Worm (Caenorhabditis elegans) whole organism, late embryonic: ENCODE measurements around the gene Y32G9A.2.

Source experiments
- Y22D7AL.16 ChIP-seq: sonication (generic microtip); optimal IDR thresholded peaks from 2 replicates; lab custom pipeline; 2016; ENCODE audit warnings: missing genetic modification characterization, missing compliant biosample characterization
- ceh-19 ChIP-seq: fragments of 200-800 bp; sonication (Bioruptor generic); optimal IDR thresholded peaks from 2 replicates; lab custom pipeline; 2018; ENCODE audit warnings: mild to moderate bottlenecking, missing genetic modification characterization, missing compliant biosample characterization
- ceh-2 ChIP-seq: sonication (generic microtip); optimal IDR thresholded peaks from 2 replicates; lab custom pipeline; 2016; ENCODE audit warnings: missing genotype, missing genetic modification characterization, missing compliant biosample characterization
- ceh-24 ChIP-seq: sonication (generic microtip); optimal IDR thresholded peaks from 2 replicates; lab custom pipeline; 2016; ENCODE audit warnings: mild to moderate bottlenecking, missing genetic modification characterization, missing compliant biosample characterization
- ceh-34 ChIP-seq: sonication (generic microtip); optimal IDR thresholded peaks from 2 replicates; lab custom pipeline; 2016; ENCODE audit warnings: mild to moderate bottlenecking, missing genetic modification characterization, missing compliant biosample characterization
- dmd-4 ChIP-seq: sonication (generic microtip); optimal IDR thresholded peaks from 2 replicates; lab custom pipeline; 2016; ENCODE audit warnings: borderline replicate concordance, missing genetic modification characterization, missing compliant biosample characterization
- elt-2 ChIP-seq: sonication (generic microtip); optimal IDR thresholded peaks from 2 replicates; lab custom pipeline; 2016; ENCODE audit warnings: missing genetic modification reagents, missing genetic modification characterization, missing compliant biosample characterization
- fax-1 ChIP-seq: sonication (generic microtip); optimal IDR thresholded peaks from 2 replicates; lab custom pipeline; 2016; ENCODE audit warnings: missing genotype, missing genetic modification characterization, missing compliant biosample characterization
- gmeb-2 ChIP-seq: sonication (generic microtip); optimal IDR thresholded peaks from 2 replicates; lab custom pipeline; 2016; ENCODE audit warnings: missing genetic modification characterization, inconsistent platforms, missing compliant biosample characterization
- hlh-13 ChIP-seq: fragments of 200-800 bp; sonication (Bioruptor generic); optimal IDR thresholded peaks from 2 replicates; lab custom pipeline; 2018; ENCODE audit warnings: mild to moderate bottlenecking, missing genetic modification characterization, missing compliant biosample characterization
- hlh-6 ChIP-seq: sonication (generic microtip); optimal IDR thresholded peaks from 2 replicates; lab custom pipeline; 2016; ENCODE audit warnings: missing genotype, missing genetic modification characterization, missing compliant biosample characterization
- hlh-8 ChIP-seq: sonication (generic microtip); optimal IDR thresholded peaks from 2 replicates; lab custom pipeline; 2016; ENCODE audit warnings: missing genotype, missing genetic modification characterization, missing compliant biosample characterization
- lim-6 ChIP-seq: sonication (generic microtip); optimal IDR thresholded peaks from 2 replicates; lab custom pipeline; 2016; ENCODE audit warnings: missing genetic modification characterization, missing compliant biosample characterization
- madf-2 ChIP-seq: sonication (generic microtip); optimal IDR thresholded peaks from 2 replicates; lab custom pipeline; 2017; ENCODE audit warnings: missing genetic modification characterization, missing compliant biosample characterization
- pag-3 ChIP-seq: sonication (generic microtip); optimal IDR thresholded peaks from 2 replicates; lab custom pipeline; 2016; ENCODE audit warnings: missing compliant biosample characterization, missing genetic modification characterization, borderline replicate concordance
- pax-1 ChIP-seq: fragments of 150-350 bp; optimal IDR thresholded peaks from 2 replicates; lab custom pipeline; 2014; ENCODE audit warnings: missing biosample characterization, missing genetic modification characterization
- pha-4 ChIP-seq: fragments of 150-350 bp; optimal IDR thresholded peaks from 2 replicates; lab custom pipeline; 2018; ENCODE audit warnings: missing biosample characterization, missing genetic modification reagents, missing genetic modification characterization
- pqm-1 ChIP-seq: sonication (generic microtip); optimal IDR thresholded peaks from 2 replicates; lab custom pipeline; 2016; ENCODE audit warnings: missing genetic modification characterization, missing compliant biosample characterization
- pros-1 ChIP-seq: fragments of 150-350 bp; optimal IDR thresholded peaks from 2 replicates; lab custom pipeline; 2014; ENCODE audit warnings: missing biosample characterization, missing genetic modification reagents, missing genetic modification characterization
- sox-4 ChIP-seq: sonication (generic microtip); optimal IDR thresholded peaks from 2 replicates; lab custom pipeline; 2017; ENCODE audit warnings: mild to moderate bottlenecking, missing genetic modification characterization, inconsistent platforms, missing compliant biosample characterization
- tbx-7 ChIP-seq: sonication (generic microtip); optimal IDR thresholded peaks from 2 replicates; lab custom pipeline; 2016; ENCODE audit warnings: missing genotype, missing genetic modification characterization, missing compliant biosample characterization
- unc-3 ChIP-seq, 2 experiments: fragments of 200-800 bp in 1 of 2; sonication (Bioruptor generic) in 1 of 2; sonication (generic microtip) in 1 of 2; conservative IDR thresholded peaks in 1 of 2; optimal IDR thresholded peaks in 1 of 2; 2 replicates each; pipeline versions ENCODE4 v1.3.6 to Lab custom; 2016 to 2022; ENCODE audit warnings: missing compliant biosample characterization in 2 of 2, missing genetic modification characterization in 2 of 2, missing genetic modification reagents in 1 of 2
- unc-42 ChIP-seq: sonication (generic microtip); optimal IDR thresholded peaks from 2 replicates; lab custom pipeline; 2016; ENCODE audit warnings: missing genotype, missing genetic modification characterization, missing compliant biosample characterization

Gene Y32G9A.2

DNA sequence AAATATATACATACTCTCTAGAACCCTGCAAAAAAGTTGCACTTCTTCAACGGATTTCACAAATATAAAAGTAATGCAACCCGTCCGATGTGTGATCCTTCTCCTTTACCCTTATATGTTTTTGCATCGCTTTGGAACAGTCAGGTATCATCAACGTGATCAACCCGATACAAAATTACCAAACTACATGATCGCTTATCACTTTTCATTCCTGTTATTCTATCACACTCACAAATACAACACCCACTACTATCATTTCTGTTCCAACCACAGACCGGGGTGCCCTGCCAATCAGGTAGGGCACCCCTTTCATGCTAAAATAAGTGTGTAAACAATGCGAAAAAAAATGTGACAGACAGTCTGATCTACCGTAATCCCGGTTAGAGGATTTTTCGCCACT, 48.7 kb downstream of the Y32G9A.2 start:
- TF ChIP-seq elt-2 (peak; percentile 9), pros-1 (no peak), unc-3 (GFP tag; conservative IDR thresholded peaks at IDR 0.05; lab: Robert Waterston, UW) (no peak), unc-3 (tag; optimal IDR thresholded peaks at IDR 0.05; lab: Kevin White, UChicago) (no peak), hlh-13 (GFP tag; lab: Kevin White, UChicago) (no peak), sox-4 (tag; lab: Kevin White, UChicago) (no peak), hlh-6 (no peak), gmeb-2 (tag; lab: Kevin White, UChicago) (no peak), pax-1 (tag; lab: Kevin White, UChicago) (no peak)

DNA sequence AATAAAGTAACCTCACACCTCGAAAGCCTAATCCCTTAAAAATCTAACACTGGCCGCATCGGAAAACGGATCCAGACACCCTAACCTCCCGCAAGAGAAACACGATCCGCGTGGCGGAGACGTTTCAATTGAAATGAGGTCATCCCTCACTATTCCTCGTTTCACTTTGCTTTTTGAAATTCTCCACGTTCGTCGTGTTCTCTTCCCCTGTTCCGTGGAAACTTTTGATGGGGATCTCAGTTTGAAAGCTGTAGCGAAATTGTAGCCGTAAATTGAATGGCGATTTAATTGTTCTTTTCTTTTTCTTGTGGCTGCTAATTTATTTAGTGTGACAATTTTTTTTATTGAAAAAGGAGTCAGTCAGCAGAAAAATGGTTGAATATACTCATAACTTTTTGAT, 50.5 kb downstream of the Y32G9A.2 start:
- TF ChIP-seq fax-1 (tag; lab: Kevin White, UChicago) (no peak), lim-6 (tag; lab: Kevin White, UChicago) (no peak), hlh-6 (no peak), dmd-4 (tag; lab: Kevin White, UChicago) (no peak), unc-42 (tag; lab: Kevin White, UChicago) (no peak)

DNA sequence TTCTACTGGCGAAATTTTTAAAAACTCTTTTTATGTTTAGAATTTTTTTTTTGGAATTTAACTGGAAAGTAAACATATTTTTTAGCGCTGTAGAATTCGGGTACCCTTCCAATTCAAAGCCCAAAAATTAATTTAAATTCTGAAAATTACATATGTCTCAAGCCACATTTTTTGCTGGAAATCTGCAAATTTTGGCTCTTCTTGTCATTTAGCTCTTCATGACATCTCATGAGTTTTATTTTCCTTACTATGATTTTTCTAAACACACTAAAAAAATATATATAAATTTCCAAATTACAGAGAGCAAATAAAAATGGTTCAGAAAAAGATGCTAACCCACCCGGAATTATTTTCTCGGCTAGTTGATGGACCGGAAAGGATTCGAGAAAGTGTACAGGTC, 50.9 kb downstream of the Y32G9A.2 start, which contains the start of gene acs-3:
Gene acs-3, plus strand, starts transcription at position 301 of the 400 bp plus-strand sequence.
- TF ChIP-seq Y22D7AL.16 (tag; lab: Kevin White, UChicago): no peak

DNA sequence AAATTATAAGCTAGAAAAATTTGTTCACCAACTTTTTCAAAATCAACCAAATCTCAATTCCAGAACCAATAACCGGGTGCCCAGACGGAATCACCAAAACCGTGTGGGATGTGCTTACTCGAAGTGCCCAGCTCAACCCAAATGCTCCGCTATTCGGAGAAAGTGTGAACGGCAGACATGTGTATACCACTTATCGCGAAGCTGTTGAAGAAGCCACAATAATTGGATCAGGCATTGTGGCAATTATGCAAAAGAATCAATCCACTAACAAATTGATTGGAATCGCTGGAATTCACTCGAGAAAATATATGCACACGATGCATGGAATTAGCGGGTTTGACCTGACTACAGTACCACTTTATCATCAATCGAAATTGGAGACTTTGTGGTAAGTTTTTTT, 51.4 kb downstream of the Y32G9A.2 start:
- TF ChIP-seq pha-4 (no peak), pqm-1 (tag; lab: Kevin White, UChicago) (no peak), hlh-8 (tag; lab: Kevin White, UChicago) (no peak), madf-2 (no peak), ceh-24 (tag; lab: Kevin White, UChicago) (no peak), tbx-7 (tag; lab: Kevin White, UChicago) (no peak), ceh-2 (tag; lab: Kevin White, UChicago) (no peak), pag-3 (tag; lab: Kevin White, UChicago) (no peak), ceh-19 (GFP tag; lab: Kevin White, UChicago) (no peak), ceh-34 (tag; lab: Kevin White, UChicago) (no peak)
- TF ChIP-seq, all 69 proteins: peak for 0
